Worm (Caenorhabditis elegans) whole organism, L1 larva: Measurements from ENCODE around the gene ppm-1.H.

Experiments
- aha-1 ChIP-seq: fragments of 150-350 bp; optimal IDR thresholded peaks from 2 replicates; lab custom pipeline; 2014; ENCODE audit warnings: missing biosample characterization, missing genetic modification characterization
- ceh-90 ChIP-seq: sonication (generic microtip); optimal IDR thresholded peaks from 2 replicates; lab custom pipeline; 2016; ENCODE audit warnings: missing genetic modification characterization, missing compliant biosample characterization
- fkh-10 ChIP-seq: sonication (generic microtip); optimal IDR thresholded peaks from 2 replicates; lab custom pipeline; 2017; ENCODE audit warnings: missing biosample characterization, missing genetic modification reagents, missing genetic modification characterization
- lin-15B ChIP-seq: fragments of 150-350 bp; sonication (generic microtip); optimal IDR thresholded peaks from 3 replicates; lab custom pipeline; 2014; ENCODE audit warnings: missing biosample characterization, missing genetic modification characterization
- nhr-237 ChIP-seq: fragments of 150-350 bp; optimal IDR thresholded peaks from 2 replicates; lab custom pipeline; 2014; ENCODE audit warnings: missing biosample characterization, missing genetic modification characterization
- xbp-1 ChIP-seq: sonication (generic microtip); optimal IDR thresholded peaks from 2 replicates; lab custom pipeline; 2016; ENCODE audit warnings: missing genetic modification characterization, missing compliant biosample characterization

- TF ChIP-seq lin-15B (tag; lab: Kevin White, UChicago) (no peak), nhr-237 (no peak), fkh-10 (GFP tag; lab: Kevin White, UChicago) (no peak), ceh-90 (no peak), xbp-1 (tag; lab: Kevin White, UChicago) (no peak), aha-1 (tag; lab: Kevin White, UChicago) (no peak)
Measured at ce11 chrIV:12275892-12276291, 7.8 kb upstream of the ppm-1.H start, which contains the start of gene vps-8.
